Worm (Caenorhabditis elegans) whole organism, L4/young adult: ENCODE data around the gene Y44A6C.2.

Experiments
- dao-5 ChIP-seq: sonication (generic microtip); optimal IDR thresholded peaks from 2 replicates; lab custom pipeline; 2016; ENCODE audit warnings: missing genotype, missing genetic modification characterization, moderate library complexity, missing compliant biosample characterization
- him-1 ChIP-seq: sonication (generic microtip); optimal IDR thresholded peaks from 2 replicates; lab custom pipeline; 2016; ENCODE audit warnings: missing genotype, missing genetic modification reagents, missing genetic modification characterization, missing compliant biosample characterization

DNA sequence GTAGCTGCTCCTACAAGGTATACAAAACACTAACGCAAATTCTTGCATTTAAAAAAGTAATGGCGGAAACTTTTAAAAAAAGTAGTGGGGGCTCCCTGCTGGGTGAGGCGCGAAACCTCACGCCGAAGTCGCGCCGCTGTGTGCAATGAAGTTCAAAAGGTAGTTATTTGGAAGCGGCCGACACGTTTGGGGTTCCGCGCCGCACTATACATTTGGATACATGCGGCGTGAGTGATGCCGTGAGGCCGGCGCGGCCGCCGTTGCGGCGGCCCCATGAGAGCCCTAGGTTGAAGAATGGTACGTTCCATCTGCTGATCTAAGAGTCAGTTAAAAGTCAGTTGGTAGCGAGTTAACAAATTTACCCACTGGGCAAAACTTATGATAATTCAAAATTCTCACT is 40.2 kb upstream of the Y44A6C.2 start:
- TF ChIP-seq him-1 (tag; lab: Kevin White, UChicago), result no peak
- no peak for TF ChIP-seq dao-5 (tag; lab: Kevin White, UChicago)
